Fruit fly (Drosophila melanogaster) whole organism, embryonic: ENCODE data around the gene CG7402.

Experiments used
- Asciz ChIP-seq: fragments of 200-800 bp; sonication (Bioruptor generic); optimal IDR thresholded peaks from 2 replicates; lab custom pipeline; 2017; ENCODE audit warnings: missing biosample characterization, mild to moderate bottlenecking, missing genetic modification characterization, missing genetic modification reagents
- B-H1 ChIP-seq: fragments of 200-800 bp; sonication (Bioruptor generic); IDR thresholded peaks from 3 replicates; pipeline ENCODE4 v1.3.6; 2022; ENCODE audit warnings: missing biosample characterization, missing genetic modification characterization
- BEAF-32 ChIP-seq: fragments of 200-800 bp; sonication (Bioruptor generic); optimal IDR thresholded peaks from 3 replicates; lab custom pipeline; 2017; ENCODE audit warnings: missing biosample characterization, missing genetic modification characterization, mild to moderate bottlenecking, moderate library complexity, missing genetic modification reagents
- Bteb2 ChIP-seq: fragments of 200-800 bp; sonication (Bioruptor generic); optimal IDR thresholded peaks from 2 replicates; lab custom pipeline; 2016; ENCODE audit warnings: missing biosample characterization, missing genetic modification characterization
- CG10431 ChIP-seq: fragments of 200-800 bp; sonication (Bioruptor generic); optimal IDR thresholded peaks from 3 replicates; lab custom pipeline; 2018; ENCODE audit warnings: missing biosample characterization, mild to moderate bottlenecking, missing genetic modification characterization
- CG10654 ChIP-seq: fragments of 200-800 bp; sonication (Bioruptor generic); optimal IDR thresholded peaks from 2 replicates; lab custom pipeline; 2016; ENCODE audit warnings: missing biosample characterization, missing genetic modification characterization
- CG1233 ChIP-seq: fragments of 200-800 bp; sonication (Bioruptor generic); optimal IDR thresholded peaks from 4 replicates; lab custom pipeline; 2018; ENCODE audit warnings: missing biosample characterization, mild to moderate bottlenecking, missing genetic modification characterization
- CG12769 ChIP-seq: fragments of 200-800 bp; sonication (Bioruptor generic); optimal IDR thresholded peaks from 2 replicates; lab custom pipeline; 2019; ENCODE audit warnings: missing biosample characterization, mild to moderate bottlenecking, missing genetic modification characterization, moderate library complexity
- CG13624 ChIP-seq: fragments of 200-800 bp; sonication (Bioruptor generic); optimal IDR thresholded peaks from 2 replicates; lab custom pipeline; 2016; ENCODE audit warnings: missing biosample characterization, missing genetic modification characterization
- CG17385 ChIP-seq: fragments of 200-800 bp; sonication (Bioruptor generic); optimal IDR thresholded peaks from 3 replicates; lab custom pipeline; 2018; ENCODE audit warnings: missing biosample characterization, mild to moderate bottlenecking, missing genetic modification characterization
- CG17829 ChIP-seq: fragments of 200-800 bp; optimal IDR thresholded peaks from 2 replicates; lab custom pipeline; 2019; ENCODE audit warnings: missing biosample characterization, mild to moderate bottlenecking, missing genetic modification characterization, moderate library complexity
- CG2129 ChIP-seq: fragments of 200-800 bp; sonication (Bioruptor generic); IDR thresholded peaks from 2 replicates; pipeline ENCODE4 v1.3.6; 2022; ENCODE audit warnings: missing biosample characterization, missing genetic modification characterization; ENCODE audit not compliant: partially characterized antibody
- CG32772 ChIP-seq: fragments of 200-800 bp; sonication (Bioruptor generic); IDR thresholded peaks from 2 replicates; pipeline ENCODE4 v1.3.6; 2022; ENCODE audit warnings: missing biosample characterization, missing genetic modification characterization
- CG33557 ChIP-seq: fragments of 200-800 bp; sonication (Bioruptor generic); optimal IDR thresholded peaks from 2 replicates; lab custom pipeline; 2019; ENCODE audit warnings: missing biosample characterization, mild to moderate bottlenecking, missing genetic modification characterization, moderate library complexity
- CG34376 ChIP-seq: fragments of 200-800 bp; sonication (Bioruptor generic); optimal IDR thresholded peaks from 2 replicates; lab custom pipeline; 2018; ENCODE audit warnings: missing biosample characterization, mild to moderate bottlenecking, missing genetic modification characterization
- CG3838 ChIP-seq: fragments of 200-800 bp; sonication (Bioruptor generic); optimal IDR thresholded peaks from 3 replicates; lab custom pipeline; 2016; ENCODE audit warnings: missing biosample characterization, missing genetic modification characterization
- CG4360 ChIP-seq: fragments of 200-800 bp; sonication (Bioruptor generic); IDR thresholded peaks from 2 replicates; pipeline ENCODE4 v1.3.6; 2022; ENCODE audit warnings: missing biosample characterization, missing genetic modification characterization
- CG43689 ChIP-seq: fragments of 200-800 bp; sonication (Bioruptor generic); IDR thresholded peaks from 2 replicates; pipeline ENCODE4 v1.3.6; 2022; ENCODE audit warnings: missing biosample characterization, missing genetic modification characterization
- CG4854 ChIP-seq: fragments of 200-800 bp; sonication (Bioruptor generic); optimal IDR thresholded peaks from 2 replicates; lab custom pipeline; 2016; ENCODE audit warnings: missing biosample characterization, missing genetic modification characterization, inconsistent platforms
- CG8089 ChIP-seq: fragments of 200-800 bp; sonication (Bioruptor generic); optimal IDR thresholded peaks from 3 replicates; lab custom pipeline; 2016; ENCODE audit warnings: missing biosample characterization, missing genetic modification characterization
- CG8359 ChIP-seq: fragments of 200-800 bp; sonication (Bioruptor generic); optimal IDR thresholded peaks from 2 replicates; lab custom pipeline; 2017; ENCODE audit warnings: missing biosample characterization, mild to moderate bottlenecking, missing genetic modification characterization, borderline replicate concordance
- Camta ChIP-seq: fragments of 200-800 bp; sonication (Bioruptor generic); optimal IDR thresholded peaks from 2 replicates; lab custom pipeline; 2016; ENCODE audit warnings: missing biosample characterization, missing genetic modification characterization
- Dll ChIP-seq: fragments of 200-800 bp; sonication (Bioruptor generic); IDR thresholded peaks from 4 replicates; pipeline ENCODE4 v1.3.6; 2022; ENCODE audit warnings: missing biosample characterization, missing genetic modification characterization; ENCODE audit not compliant: partially characterized antibody
- Ets97D ChIP-seq: fragments of 200-800 bp; sonication (Bioruptor generic); optimal IDR thresholded peaks from 3 replicates; lab custom pipeline; 2016; ENCODE audit warnings: missing biosample characterization, missing genetic modification characterization
- Gug ChIP-seq: fragments of 200-800 bp; sonication (Bioruptor generic); IDR thresholded peaks from 4 replicates; pipeline ENCODE4 v1.3.6; 2022; ENCODE audit warnings: missing biosample characterization, missing genetic modification characterization
- HLH4C ChIP-seq: fragments of 200-800 bp; sonication (Bioruptor generic); IDR thresholded peaks from 3 replicates; pipeline ENCODE4 v1.3.6; 2022; ENCODE audit warnings: missing biosample characterization, missing genetic modification characterization; ENCODE audit not compliant: partially characterized antibody
- Hmr ChIP-seq: fragments of 200-800 bp; sonication (Bioruptor generic); optimal IDR thresholded peaks from 3 replicates; lab custom pipeline; 2017; ENCODE audit warnings: mild to moderate bottlenecking, missing biosample characterization, missing genetic modification reagents, missing genetic modification characterization
- NC2β ChIP-seq: fragments of 200-800 bp; sonication (Bioruptor generic); optimal IDR thresholded peaks from 2 replicates; lab custom pipeline; 2016; ENCODE audit warnings: missing biosample characterization, missing genetic modification characterization
- Nf-YA ChIP-seq: fragments of 200-800 bp; sonication (Bioruptor generic); IDR thresholded peaks from 2 replicates; pipeline ENCODE4 v1.3.6; 2022; ENCODE audit warnings: missing biosample characterization, missing genetic modification characterization
- Nf-YC ChIP-seq: fragments of 200-800 bp; optimal IDR thresholded peaks from 3 replicates; lab custom pipeline; 2019; ENCODE audit warnings: missing biosample characterization, mild to moderate bottlenecking, missing genetic modification characterization, moderate library complexity
- Poxn ChIP-seq: fragments of 200-800 bp; sonication (Bioruptor generic); IDR thresholded peaks from 2 replicates; pipeline ENCODE4 v1.3.6; 2022; ENCODE audit warnings: missing biosample characterization, missing genetic modification characterization
- Ptx1 ChIP-seq: fragments of 200-800 bp; sonication (Bioruptor generic); IDR thresholded peaks from 2 replicates; pipeline ENCODE4 v1.3.6; 2022; ENCODE audit warnings: missing biosample characterization, missing genetic modification characterization
- Rfx ChIP-seq: fragments of 200-800 bp; sonication (Bioruptor generic); IDR thresholded peaks from 2 replicates; pipeline ENCODE4 v1.3.6; 2022; ENCODE audit warnings: missing biosample characterization, missing genetic modification characterization
- Scr ChIP-seq: fragments of 200-800 bp; sonication (Bioruptor generic); IDR thresholded peaks from 2 replicates; pipeline ENCODE4 v1.3.6; 2022; ENCODE audit warnings: missing biosample characterization, missing genetic modification characterization; ENCODE audit not compliant: partially characterized antibody
- Vsx1 ChIP-seq: fragments of 200-800 bp; sonication (Bioruptor generic); optimal IDR thresholded peaks from 2 replicates; lab custom pipeline; 2017; ENCODE audit warnings: missing biosample characterization, mild to moderate bottlenecking, missing genetic modification characterization, missing genetic modification reagents
- crc ChIP-seq: fragments of 200-800 bp; sonication (Bioruptor generic); optimal IDR thresholded peaks from 2 replicates; lab custom pipeline; 2016; ENCODE audit warnings: missing biosample characterization, missing genetic modification characterization
- dan ChIP-seq: fragments of 200-800 bp; sonication (Bioruptor generic); IDR thresholded peaks from 2 replicates; pipeline ENCODE4 v1.3.6; 2022; ENCODE audit warnings: missing biosample characterization, missing genetic modification characterization
- dimm ChIP-seq: fragments of 200-800 bp; sonication (Bioruptor generic); IDR thresholded peaks from 2 replicates; pipeline ENCODE4 v1.3.6; 2022; ENCODE audit warnings: missing biosample characterization, missing genetic modification characterization
- dmrt11E ChIP-seq: fragments of 200-800 bp; sonication (Bioruptor generic); optimal IDR thresholded peaks from 3 replicates; lab custom pipeline; 2018; ENCODE audit warnings: missing biosample characterization, mild to moderate bottlenecking, missing genetic modification characterization, moderate library complexity
- dysf ChIP-seq: fragments of 200-800 bp; sonication (Bioruptor generic); IDR thresholded peaks from 3 replicates; pipeline ENCODE4 v1.3.6; 2022; ENCODE audit warnings: missing biosample characterization, missing genetic modification characterization
- esg ChIP-seq: fragments of 200-800 bp; sonication (Bioruptor generic); conservative IDR thresholded peaks from 2 replicates; pipeline ENCODE4 v1.3.6; 2022; ENCODE audit warnings: missing biosample characterization, missing genetic modification characterization
- eve ChIP-seq, 2 experiments: fragments of >200 bp; optimal IDR thresholded peaks; 2 replicates each; lab custom pipeline; 2017; ENCODE audit warnings: missing biosample characterization in 2 of 2, missing genetic modification characterization in 2 of 2
- gem ChIP-seq: fragments of 200-800 bp; sonication (Bioruptor generic); optimal IDR thresholded peaks from 2 replicates; lab custom pipeline; 2019; ENCODE audit warnings: missing biosample characterization, mild to moderate bottlenecking, missing genetic modification characterization, moderate library complexity
- lilli ChIP-seq: fragments of 200-800 bp; sonication (Bioruptor generic); optimal IDR thresholded peaks from 3 replicates; lab custom pipeline; 2016; ENCODE audit warnings: missing biosample characterization, missing genetic modification characterization
- nerfin-1 ChIP-seq: fragments of 200-800 bp; sonication (Bioruptor generic); optimal IDR thresholded peaks from 3 replicates; lab custom pipeline; 2019; ENCODE audit warnings: missing biosample characterization, mild to moderate bottlenecking, missing genetic modification characterization, moderate library complexity
- pho ChIP-seq: fragments of 200-800 bp; sonication (Bioruptor generic); optimal IDR thresholded peaks from 2 replicates; lab custom pipeline; 2016; ENCODE audit warnings: missing biosample characterization, missing genetic modification characterization
- run ChIP-seq: fragments of 200-800 bp; sonication (Bioruptor generic); optimal IDR thresholded peaks from 3 replicates; lab custom pipeline; 2018; ENCODE audit warnings: missing biosample characterization, mild to moderate bottlenecking, missing genetic modification characterization
- sqz ChIP-seq: fragments of 200-800 bp; sonication (Bioruptor generic); optimal IDR thresholded peaks from 3 replicates; lab custom pipeline; 2018; ENCODE audit warnings: missing biosample characterization, mild to moderate bottlenecking, missing genetic modification characterization
- vfl ChIP-seq: fragments of 200-800 bp; sonication (Bioruptor generic); optimal IDR thresholded peaks from 2 replicates; lab custom pipeline; 2016; ENCODE audit warnings: missing biosample characterization, missing genetic modification characterization
- wor ChIP-seq: fragments of 200-800 bp; sonication (Bioruptor generic); IDR thresholded peaks from 2 replicates; pipeline ENCODE4 v1.3.6; 2022; ENCODE audit warnings: missing biosample characterization, missing genetic modification characterization
- yki ChIP-seq: fragments of >200 bp; optimal IDR thresholded peaks from 3 replicates; lab custom pipeline; 2018
- zf30C ChIP-seq: fragments of 200-800 bp; sonication (Bioruptor generic); optimal IDR thresholded peaks from 3 replicates; lab custom pipeline; 2018; ENCODE audit warnings: missing biosample characterization, mild to moderate bottlenecking, missing genetic modification characterization

CG7402 gene

DNA sequence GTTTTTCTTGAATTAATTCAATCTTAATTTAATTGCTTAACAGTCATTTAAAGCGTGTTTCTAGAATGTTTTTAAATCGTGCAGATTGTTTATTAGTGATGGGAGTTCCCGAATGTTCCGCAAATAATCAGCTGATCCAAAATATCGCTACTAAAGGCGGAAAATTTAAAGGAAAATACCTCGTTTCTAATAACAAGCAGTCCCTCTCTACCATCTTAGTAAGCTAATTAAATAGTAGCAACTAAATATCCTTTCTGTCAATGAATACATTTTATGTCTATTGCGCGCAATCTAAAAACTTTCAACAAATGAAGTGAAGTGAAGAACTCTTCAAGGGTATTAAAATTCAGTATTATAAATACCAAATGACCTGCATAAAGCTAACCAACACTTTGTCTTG lies 24.9 kb downstream of the CG7402 start, which contains the start of gene CG5290 (continued):
- TF ChIP-seq zf30C (GFP tag; lab: Kevin White, UChicago) (no peak), CG17829 (tag; lab: Kevin White, UChicago) (no peak), Poxn (GFP tag; lab: Robert Waterston, UW) (no peak), nerfin-1 (no peak), gem (peak; percentile 27), eve (GFP tag; optimal IDR thresholded peaks at IDR 0.05; lab: Kevin White, UChicago) (peak in 1 of 2 experiments; percentile 33), HLH4C (GFP tag; lab: Robert Waterston, UW) (no peak), dysf (GFP tag; lab: Robert Waterston, UW) (no peak), CG4854 (GFP tag; lab: Kevin White, UChicago) (peak; percentile 6), CG34376 (GFP tag; lab: Kevin White, UChicago) (no peak), Rfx (GFP tag; lab: Robert Waterston, UW) (peak; percentile 26; the same call in 1 of the 2 replicates), pho (peak; percentile 68), Scr (peak; percentile 77), Ets97D (GFP tag; lab: Kevin White, UChicago) (peak; percentile 43), Nf-YA (no peak), dan (GFP tag; lab: Robert Waterston, UW) (no peak), BEAF-32 (GFP tag; lab: Kevin White, UChicago) (peak; percentile 83), CG17385 (peak; percentile 2), crc (GFP tag; lab: Kevin White, UChicago) (peak; percentile 13), run (no peak), NC2β (GFP tag; lab: Kevin White, UChicago) (no peak), CG8359 (no peak), CG4360 (GFP tag; lab: Robert Waterston, UW) (no peak), lilli (peak; percentile 63), dimm (GFP tag; lab: Robert Waterston, UW) (no peak), vfl (GFP tag; lab: Kevin White, UChicago) (peak; percentile 3), Dll (GFP tag; lab: Robert Waterston, UW) (peak; percentile 79), CG33557 (GFP tag; lab: Kevin White, UChicago) (no peak), dmrt11E (tag; lab: Kevin White, UChicago) (no peak), CG3838 (GFP tag; lab: Kevin White, UChicago) (no peak), CG2129 (GFP tag; lab: Robert Waterston, UW) (peak; percentile 54), sqz (no peak), B-H1 (GFP tag; lab: Robert Waterston, UW) (no peak), CG10431 (no peak), CG10654 (GFP tag; lab: Kevin White, UChicago) (no peak), esg (GFP tag; lab: Robert Waterston, UW) (no peak), wor (GFP tag; lab: Robert Waterston, UW) (no peak), Vsx1 (GFP tag; lab: Kevin White, UChicago) (peak; percentile 59), CG12769 (tag; lab: Kevin White, UChicago) (no peak), Camta (GFP tag; lab: Kevin White, UChicago) (peak; percentile 27), Asciz (GFP tag; lab: Kevin White, UChicago) (no peak), Bteb2 (GFP tag; lab: Kevin White, UChicago) (peak; percentile 39), CG43689 (GFP tag; lab: Robert Waterston, UW) (no peak), CG1233 (GFP tag; lab: Kevin White, UChicago) (no peak), CG8089 (no peak), Ptx1 (no peak), Hmr (GFP tag; lab: Kevin White, UChicago) (no peak), CG32772 (GFP tag; lab: Robert Waterston, UW) (no peak), CG13624 (peak; percentile 37), Nf-YC (tag; lab: Kevin White, UChicago) (no peak), Gug (no peak), yki (lab: Kevin White, UChicago) (no peak)
